Worm (Caenorhabditis elegans): Measurements from ENCODE around the gene mel-46.
A peak's percentile ranks its signal among the peaks of the same experiment; 100 is the strongest.
"Not testable (repeated sequence)": the region's sequence is repeated elsewhere in the genome, so short reads cannot be mapped to it uniquely, and the experiment has no call there.

Gene mel-46

ce11 chrIV:16865487-16865886 is 2.2 kb upstream of the mel-46 start, which contains the start of gene gtsf-1 (continued):
- TF ChIP-seq nhr-77 (tag; optimal IDR thresholded peaks at IDR 0.05) (no peak), nhr-25 (tag; optimal IDR thresholded peaks at IDR 0.05) (peak; percentile 60), aly-2 (tag; optimal IDR thresholded peaks at IDR 0.05) (no peak), daf-12 (tag; optimal IDR thresholded peaks at IDR 0.05) (no peak), sea-2 (GFP tag; optimal IDR thresholded peaks at IDR 0.05) (no peak), nfya-1 (tag; optimal IDR thresholded peaks at IDR 0.05; ENCODE audit: insufficient read depth) (peak; percentile 83), R02D3.7 (tag; optimal IDR thresholded peaks at IDR 0.05) (peak; percentile 99)

ce11 chrIV:16864876-16865275 is 1.6 kb upstream of the mel-46 start:
- TF ChIP-seq snpc-4 (tag; optimal IDR thresholded peaks at IDR 0.05) (no peak), nhr-43 (tag; optimal IDR thresholded peaks at IDR 0.05; ENCODE audit: poor library complexity, severe bottlenecking) (no peak), mdl-1 (tag; optimal IDR thresholded peaks at IDR 0.05) (no peak), lin-39 (tag; optimal IDR thresholded peaks at IDR 0.05) (no peak), skn-1 (tag; optimal IDR thresholded peaks at IDR 0.05) (no peak), elt-3 (tag; optimal IDR thresholded peaks at IDR 0.05) (no peak), ceh-9 (tag; optimal IDR thresholded peaks at IDR 0.05) (no peak), tbx-2 (tag; optimal IDR thresholded peaks at IDR 0.05) (no peak), pha-4 (tag; optimal IDR thresholded peaks at IDR 0.05) (no peak), mml-1 (tag; optimal IDR thresholded peaks at IDR 0.05) (no peak), nhr-76 (tag; optimal IDR thresholded peaks at IDR 0.05) (no peak), lsy-12 (tag; optimal IDR thresholded peaks at IDR 0.05) (no peak), fos-1 (tag; optimal IDR thresholded peaks at IDR 0.05) (no peak), nhr-25 (tag; optimal IDR thresholded peaks at IDR 0.05) (no peak)

- TF ChIP-seq nhr-12 (tag; optimal IDR thresholded peaks at IDR 0.05) = no peak
- no peak for TF ChIP-seq nhr-67 (tag; optimal IDR thresholded peaks at IDR 0.05)
- TF ChIP-seq ceh-28 (tag; optimal IDR thresholded peaks at IDR 0.05) = no peak
- no peak for TF ChIP-seq ZK546.5 (tag; optimal IDR thresholded peaks at IDR 0.05)
- TF ChIP-seq ceh-82 (tag; optimal IDR thresholded peaks at IDR 0.05) = no peak
- TF ChIP-seq fkh-10 (GFP tag; optimal IDR thresholded peaks at IDR 0.05) = no peak
- no peak for TF ChIP-seq skn-1 (tag; optimal IDR thresholded peaks at IDR 0.05)
- no peak for TF ChIP-seq nhr-237 (tag; optimal IDR thresholded peaks at IDR 0.05)
Measured at ce11 chrIV:16860702-16861101, 2.6 kb downstream of the mel-46 start.

ce11 chrIV:16854790-16855189 is 8.5 kb downstream of the mel-46 start, which contains the start of gene map-2:
TSS of gene map-2 (minus strand) at chrIV:16854890.
- TF ChIP-seq eor-1 (tag; optimal IDR thresholded peaks at IDR 0.05) (no peak), sea-2 (GFP tag; optimal IDR thresholded peaks at IDR 0.05) (no peak), fos-1 (tag; optimal IDR thresholded peaks at IDR 0.05) (no peak), egl-5 (tag; optimal IDR thresholded peaks at IDR 0.05) (no peak), nhr-23 (tag; optimal IDR thresholded peaks at IDR 0.05) (no peak), nhr-77 (tag; optimal IDR thresholded peaks at IDR 0.05) (no peak), tbx-2 (tag; optimal IDR thresholded peaks at IDR 0.05) (no peak), mml-1 (tag; optimal IDR thresholded peaks at IDR 0.05) (no peak), nhr-67 (tag; optimal IDR thresholded peaks at IDR 0.05) (no peak), fkh-2 (tag; optimal IDR thresholded peaks at IDR 0.05) (no peak)

DNA sequence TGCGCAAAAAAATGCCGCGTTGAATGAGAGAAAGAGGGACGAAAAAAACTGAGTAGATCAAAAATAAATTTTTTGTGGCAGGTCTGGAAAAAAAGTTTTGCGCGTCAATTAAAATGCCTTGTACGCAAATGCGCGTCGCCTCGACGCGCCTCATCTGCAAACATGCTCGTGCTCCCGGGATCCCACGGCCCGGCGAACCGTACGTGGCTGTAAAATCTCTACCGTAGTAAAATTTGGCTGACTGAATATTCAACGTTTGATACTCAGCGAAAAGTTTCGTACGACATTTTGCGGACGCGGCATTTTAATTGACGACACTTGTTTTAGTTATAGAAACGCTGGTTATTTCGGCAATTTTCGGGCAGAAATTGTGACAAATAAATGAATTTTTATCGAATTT is 17.9 kb downstream of the mel-46 start:
- TF ChIP-seq lin-15B (tag; optimal IDR thresholded peaks at IDR 0.05) (peak; percentile 27), elt-2 (tag; optimal IDR thresholded peaks at IDR 0.05) (peak; percentile 35), R02D3.7 (tag; optimal IDR thresholded peaks at IDR 0.05) (peak; percentile 25), tbx-2 (tag; optimal IDR thresholded peaks at IDR 0.05) (peak; percentile 26)

ce11 chrIV:16842873-16843272 is 20.4 kb downstream of the mel-46 start, which contains the start of gene Y116A8A.150:
TSS of gene Y116A8A.150 (minus strand) at chrIV:16842973.
- TF ChIP-seq ZK546.5, tbx-2, daf-12 (tag; optimal IDR thresholded peaks at IDR 0.05): not testable (repeated sequence)
